Worm (Caenorhabditis elegans) whole organism, L2 larva: ENCODE data around the gene mdt-11.

Experiments
- ama-1 ChIP-seq: fragments of 150-350 bp; optimal IDR thresholded peaks from 2 replicates; lab custom pipeline; 2018; ENCODE audit warnings: inconsistent platforms
- elt-3 ChIP-seq: sonication (generic microtip); optimal IDR thresholded peaks from 2 replicates; lab custom pipeline; 2017; ENCODE audit warnings: missing biosample characterization, missing genetic modification characterization
- lin-11 ChIP-seq: fragments of 150-350 bp; sonication (generic microtip); optimal IDR thresholded peaks from 2 replicates; lab custom pipeline; 2014; ENCODE audit warnings: missing biosample characterization, missing genetic modification characterization, inconsistent platforms, mixed read lengths
- mdl-1 ChIP-seq, 2 experiments: fragments of 150-350 bp in 1 of 2; sonication (generic microtip) in 1 of 2; optimal IDR thresholded peaks; 2 replicates each; lab custom pipeline; 2017; ENCODE audit warnings: missing biosample characterization in 2 of 2, missing genetic modification characterization in 2 of 2
- nhr-11 ChIP-seq: fragments of 150-350 bp; optimal IDR thresholded peaks from 2 replicates; lab custom pipeline; 2014; ENCODE audit warnings: missing biosample characterization, missing genetic modification characterization
- nhr-25 ChIP-seq: fragments of 150-350 bp; sonication (generic microtip); optimal IDR thresholded peaks from 3 replicates; lab custom pipeline; 2014; ENCODE audit warnings: missing biosample characterization, missing genetic modification characterization
- snpc-4 ChIP-seq: fragments of 150-350 bp; optimal IDR thresholded peaks from 2 replicates; lab custom pipeline; 2014; ENCODE audit warnings: missing biosample characterization, missing genetic modification characterization
- unc-39 ChIP-seq: fragments of 150-350 bp; optimal IDR thresholded peaks from 2 replicates; lab custom pipeline; 2014; ENCODE audit warnings: missing biosample characterization, missing genetic modification characterization
- zag-1 ChIP-seq: fragments of 150-350 bp; optimal IDR thresholded peaks from 2 replicates; lab custom pipeline; 2014; ENCODE audit warnings: missing biosample characterization, missing genetic modification characterization
- ztf-4 ChIP-seq: fragments of 150-350 bp; optimal IDR thresholded peaks from 2 replicates; lab custom pipeline; 2014; ENCODE audit warnings: missing biosample characterization, missing genetic modification characterization

DNA sequence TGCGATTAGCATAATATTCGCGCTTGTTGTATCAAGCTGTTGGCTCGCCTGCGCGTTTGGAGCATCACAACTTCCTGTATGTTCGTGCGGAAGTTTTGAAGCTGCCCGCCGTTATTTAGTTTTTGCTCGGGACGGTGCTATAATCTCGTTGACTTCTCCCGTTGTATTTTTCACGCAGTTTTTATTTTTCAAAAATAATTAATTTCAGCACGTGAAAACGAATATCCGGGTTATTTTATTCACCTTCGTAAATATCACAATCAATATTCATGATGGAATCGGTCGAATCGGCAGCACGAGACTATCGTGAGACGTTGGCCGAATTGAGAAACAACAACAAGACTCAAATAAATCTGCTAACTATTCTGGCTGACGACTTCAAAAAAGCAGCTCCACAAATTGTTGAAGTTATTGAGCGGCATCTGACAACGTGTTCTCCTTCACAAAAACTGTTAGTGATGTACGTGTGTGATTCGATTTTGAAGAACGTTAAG is 4.2 kb downstream of the mdt-11 start:
- TF ChIP-seq mdl-1 (tag; optimal IDR thresholded peaks at IDR 0.05; lab: Kevin White, UChicago) (no peak), snpc-4 (tag; lab: Kevin White, UChicago) (no peak), elt-3 (no peak), zag-1 (tag; lab: Kevin White, UChicago) (no peak), nhr-11 (tag; lab: Kevin White, UChicago) (no peak), lin-11 (tag; lab: Kevin White, UChicago) (no peak), nhr-25 (tag; lab: Kevin White, UChicago) (no peak), unc-39 (tag; lab: Kevin White, UChicago) (no peak), ama-1 (peak; percentile 83), ztf-4 (peak; percentile 79)
